Fruit fly (Drosophila melanogaster): Measurements from ENCODE around the gene dnd.

Gene dnd

DNA sequence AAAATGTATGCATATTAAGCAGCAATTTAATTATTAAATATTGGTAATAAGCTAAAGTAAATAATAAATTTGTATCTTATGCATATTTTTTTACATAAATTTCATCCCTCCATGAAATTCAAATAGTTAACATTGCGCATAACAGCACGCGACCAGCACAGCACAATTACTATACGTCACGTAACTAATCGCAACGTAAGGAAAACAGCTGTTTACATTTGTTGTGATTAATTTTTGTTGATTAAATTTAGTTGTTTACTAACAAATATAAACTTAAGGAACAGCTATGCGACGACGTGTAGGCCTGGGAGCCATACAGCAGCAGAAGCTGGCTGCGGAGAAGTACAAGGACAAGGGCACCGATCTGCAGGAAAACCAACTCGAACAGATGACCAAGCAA is 22.2 kb downstream of the dnd start, which contains the start of gene lsn (continued):
- TF ChIP-seq bcd (GFP tag; optimal IDR thresholded peaks at IDR 0.05) (no peak), caup (GFP tag; optimal IDR thresholded peaks at IDR 0.05; ENCODE audit: severe bottlenecking) (peak; percentile 51), gsb-n (tag; optimal IDR thresholded peaks at IDR 0.05) (peak; percentile 63), lab (GFP tag; optimal IDR thresholded peaks at IDR 0.05) (peak; percentile 42), shn (GFP tag; optimal IDR thresholded peaks at IDR 0.05) (no peak), CG3838 (GFP tag; optimal IDR thresholded peaks at IDR 0.05) (peak; percentile 13), CG14014 (GFP tag; IDR thresholded peaks at IDR 0.05) (peak; percentile 51; the same call in 1 of the 2 replicates), h (optimal IDR thresholded peaks at IDR 0.05) (no peak), CG34376 (GFP tag; optimal IDR thresholded peaks at IDR 0.05) (peak; percentile 37), CG12659 (GFP tag; optimal IDR thresholded peaks at IDR 0.05) (peak; percentile 36), Med (GFP tag) (peak; percentile 30), bsh (GFP tag; optimal IDR thresholded peaks at IDR 0.05) (peak in 1 of 2 experiments; percentile 72), stwl (tag; optimal IDR thresholded peaks at IDR 0.05) (peak; percentile 8), psq (GFP tag; optimal IDR thresholded peaks at IDR 0.05) (no peak), MBD-R2 (GFP tag; IDR thresholded peaks at IDR 0.05) (peak; percentile 66; the same call in 1 of the 2 replicates), CG15073 (GFP tag; optimal IDR thresholded peaks at IDR 0.05) (no peak), Sox102F (GFP tag; optimal IDR thresholded peaks at IDR 0.05) (peak; percentile 61), sens (GFP tag) (peak; percentile 49), Dp (GFP tag; optimal IDR thresholded peaks at IDR 0.05) (peak; percentile 85), fd3F (GFP tag; optimal IDR thresholded peaks at IDR 0.05) (peak; percentile 59), CG4707 (GFP tag; optimal IDR thresholded peaks at IDR 0.05) (peak; percentile 26), grn (GFP tag; optimal IDR thresholded peaks at IDR 0.05) (peak; percentile 23), CG2712 (tag; optimal IDR thresholded peaks at IDR 0.05) (peak; percentile 2), CG10209 (GFP tag; optimal IDR thresholded peaks at IDR 0.05) (peak; percentile 25), MESR4 (GFP tag; optimal IDR thresholded peaks at IDR 0.05) (peak; percentile 61), CG17829 (tag; optimal IDR thresholded peaks at IDR 0.05) (peak; percentile 29), Pdp1 (GFP tag; optimal IDR thresholded peaks at IDR 0.05) (peak in 1 of 2 experiments; percentile 16), Mes4 (GFP tag; optimal IDR thresholded peaks at IDR 0.05) (peak; percentile 14), BEAF-32 (GFP tag; optimal IDR thresholded peaks at IDR 0.05) (peak; percentile 13), ken (GFP tag; IDR thresholded peaks at IDR 0.05) (no peak), CG17568 (GFP tag; optimal IDR thresholded peaks at IDR 0.05) (peak; percentile 73), HmgZ (tag; optimal IDR thresholded peaks at IDR 0.05) (peak; percentile 55), nau (GFP tag; optimal IDR thresholded peaks at IDR 0.05) (peak; percentile 35), klu (GFP tag; IDR thresholded peaks at IDR 0.05) (no peak), dmrt11E (tag; optimal IDR thresholded peaks at IDR 0.05) (peak; percentile 18), rib (GFP tag; IDR thresholded peaks at IDR 0.05) (no peak), HHEX (GFP tag; optimal IDR thresholded peaks at IDR 0.05) (no peak), oc (tag; optimal IDR thresholded peaks at IDR 0.05) (peak; percentile 8), sd (tag; optimal IDR thresholded peaks at IDR 0.05) (peak; percentile 65), Lhr (GFP tag; optimal IDR thresholded peaks at IDR 0.05) (peak; percentile 2), ac (GFP tag; optimal IDR thresholded peaks at IDR 0.05) (peak; percentile 13), CG1603 (tag; optimal IDR thresholded peaks at IDR 0.05) (peak; percentile 68), CG9437 (GFP tag; optimal IDR thresholded peaks at IDR 0.05) (peak; percentile 100), CG15269 (tag; optimal IDR thresholded peaks at IDR 0.05) (peak; percentile 19), twi (tag; optimal IDR thresholded peaks at IDR 0.05) (peak; percentile 15), crc (GFP tag; optimal IDR thresholded peaks at IDR 0.05) (no peak), CG3281 (GFP tag; optimal IDR thresholded peaks at IDR 0.05) (peak; percentile 40), grau (tag; optimal IDR thresholded peaks at IDR 0.05) (peak; percentile 31), CG14710 (tag; optimal IDR thresholded peaks at IDR 0.05) (no peak), CG12769 (tag; optimal IDR thresholded peaks at IDR 0.05) (peak; percentile 41)

Data from whole organism, embryonic.